Worm (Caenorhabditis elegans) whole organism, L2 larva: ENCODE measurements around the gene arp-6.

Source experiments
- C34F6.9 ChIP-seq: fragments of 150-350 bp; optimal IDR thresholded peaks from 2 replicates; lab custom pipeline; 2014; ENCODE audit warnings: missing biosample characterization, missing genetic modification characterization
- R02D3.7 ChIP-seq: fragments of 150-350 bp; optimal IDR thresholded peaks from 2 replicates; lab custom pipeline; 2014; ENCODE audit warnings: missing biosample characterization, missing genetic modification characterization
- ZK546.5 ChIP-seq: sonication (generic microtip); optimal IDR thresholded peaks from 2 replicates; lab custom pipeline; 2017; ENCODE audit warnings: missing biosample characterization, missing genetic modification characterization
- alr-1 ChIP-seq: fragments of 150-350 bp; optimal IDR thresholded peaks from 2 replicates; lab custom pipeline; 2014; ENCODE audit warnings: missing biosample characterization, missing genetic modification characterization
- aly-2 ChIP-seq: fragments of 150-350 bp; optimal IDR thresholded peaks from 2 replicates; lab custom pipeline; 2014; ENCODE audit warnings: missing biosample characterization, missing genetic modification characterization
- ama-1 ChIP-seq: fragments of 150-350 bp; optimal IDR thresholded peaks from 2 replicates; lab custom pipeline; 2018; ENCODE audit warnings: inconsistent platforms
- blmp-1 ChIP-seq: sonication (generic microtip); optimal IDR thresholded peaks from 2 replicates; lab custom pipeline; 2017; ENCODE audit warnings: missing genetic modification characterization, mild to moderate bottlenecking, missing compliant biosample characterization, antibody characterized with exemption, moderate library complexity; ENCODE audit not compliant: insufficient read depth
- ceh-16 ChIP-seq: fragments of 150-350 bp; optimal IDR thresholded peaks from 2 replicates; lab custom pipeline; 2014; ENCODE audit warnings: missing biosample characterization, missing genetic modification characterization
- crh-2 ChIP-seq: sonication (generic microtip); optimal IDR thresholded peaks from 2 replicates; lab custom pipeline; 2017; ENCODE audit warnings: missing biosample characterization, missing genetic modification characterization
- elt-3 ChIP-seq: sonication (generic microtip); optimal IDR thresholded peaks from 2 replicates; lab custom pipeline; 2017; ENCODE audit warnings: missing biosample characterization, missing genetic modification characterization
- fos-1 ChIP-seq: fragments of 150-350 bp; optimal IDR thresholded peaks from 2 replicates; lab custom pipeline; 2014; ENCODE audit warnings: missing biosample characterization, missing genetic modification characterization
- gmeb-1 ChIP-seq: fragments of 150-350 bp; optimal IDR thresholded peaks from 2 replicates; lab custom pipeline; 2014; ENCODE audit warnings: missing biosample characterization, missing genetic modification characterization
- lin-13 ChIP-seq: fragments of 150-350 bp; optimal IDR thresholded peaks from 2 replicates; lab custom pipeline; 2014; ENCODE audit warnings: missing biosample characterization, missing genetic modification reagents, missing genetic modification characterization
- lin-39 ChIP-seq: fragments of 150-350 bp; optimal IDR thresholded peaks from 2 replicates; lab custom pipeline; 2014; ENCODE audit warnings: missing biosample characterization, missing genetic modification reagents, missing genetic modification characterization
- lsy-2 ChIP-seq, 2 experiments: fragments of 150-350 bp in 1 of 2; sonication (generic microtip) in 1 of 2; optimal IDR thresholded peaks; 2 replicates each; lab custom pipeline; 2014 to 2017; ENCODE audit warnings: missing biosample characterization in 2 of 2, missing genetic modification characterization in 2 of 2
- mab-5 ChIP-seq: fragments of 150-350 bp; optimal IDR thresholded peaks from 2 replicates; lab custom pipeline; 2014; ENCODE audit warnings: missing biosample characterization, missing genetic modification characterization
- mbf-1 ChIP-seq: sonication (generic microtip); optimal IDR thresholded peaks from 2 replicates; lab custom pipeline; 2017; ENCODE audit warnings: missing biosample characterization, missing genetic modification characterization
- mdl-1 ChIP-seq, 2 experiments: fragments of 150-350 bp in 1 of 2; sonication (generic microtip) in 1 of 2; optimal IDR thresholded peaks; 2 replicates each; lab custom pipeline; 2017; ENCODE audit warnings: missing biosample characterization in 2 of 2, missing genetic modification characterization in 2 of 2
- nhr-10 ChIP-seq: sonication (generic microtip); optimal IDR thresholded peaks from 2 replicates; lab custom pipeline; 2017; ENCODE audit warnings: missing biosample characterization, missing genetic modification characterization
- nhr-11 ChIP-seq: fragments of 150-350 bp; optimal IDR thresholded peaks from 2 replicates; lab custom pipeline; 2014; ENCODE audit warnings: missing biosample characterization, missing genetic modification characterization
- nhr-12 ChIP-seq: fragments of 150-350 bp; optimal IDR thresholded peaks from 2 replicates; lab custom pipeline; 2014; ENCODE audit warnings: missing biosample characterization, missing genetic modification characterization
- nhr-129 ChIP-seq: fragments of 150-350 bp; optimal IDR thresholded peaks from 2 replicates; lab custom pipeline; 2014; ENCODE audit warnings: missing biosample characterization, missing genetic modification characterization
- nhr-237 ChIP-seq: fragments of 150-350 bp; optimal IDR thresholded peaks from 2 replicates; lab custom pipeline; 2014; ENCODE audit warnings: missing biosample characterization, missing genetic modification characterization
- nhr-25 ChIP-seq: fragments of 150-350 bp; sonication (generic microtip); optimal IDR thresholded peaks from 3 replicates; lab custom pipeline; 2014; ENCODE audit warnings: missing biosample characterization, missing genetic modification characterization
- nhr-77 ChIP-seq: fragments of 150-350 bp; optimal IDR thresholded peaks from 2 replicates; lab custom pipeline; 2014; ENCODE audit warnings: missing biosample characterization, missing genetic modification characterization
- peb-1 ChIP-seq: fragments of 150-350 bp; optimal IDR thresholded peaks from 2 replicates; lab custom pipeline; 2014; ENCODE audit warnings: missing biosample characterization, missing genetic modification characterization
- sem-4 ChIP-seq: fragments of 150-350 bp; optimal IDR thresholded peaks from 2 replicates; lab custom pipeline; 2014; ENCODE audit warnings: missing biosample characterization, missing genetic modification reagents, missing genetic modification characterization
- skn-1 ChIP-seq: sonication (generic microtip); optimal IDR thresholded peaks from 2 replicates; lab custom pipeline; 2017; ENCODE audit warnings: missing biosample characterization, missing genetic modification characterization
- sma-3 ChIP-seq: sonication (generic microtip); optimal IDR thresholded peaks from 2 replicates; lab custom pipeline; 2016; ENCODE audit warnings: missing genetic modification reagents, missing genetic modification characterization, missing compliant biosample characterization
- sma-9 ChIP-seq, 2 experiments: fragments of 150-350 bp in 1 of 2; sonication (generic microtip) in 1 of 2; optimal IDR thresholded peaks; 2 replicates each; lab custom pipeline; 2014 to 2016; ENCODE audit warnings: missing genetic modification characterization in 2 of 2, mild to moderate bottlenecking in 1 of 2, missing biosample characterization in 1 of 2, missing compliant biosample characterization in 1 of 2, missing genetic modification reagents in 1 of 2, moderate library complexity in 1 of 2
- snpc-4 ChIP-seq: fragments of 150-350 bp; optimal IDR thresholded peaks from 2 replicates; lab custom pipeline; 2014; ENCODE audit warnings: missing biosample characterization, missing genetic modification characterization
- unc-39 ChIP-seq: fragments of 150-350 bp; optimal IDR thresholded peaks from 2 replicates; lab custom pipeline; 2014; ENCODE audit warnings: missing biosample characterization, missing genetic modification characterization
- unc-55 ChIP-seq: fragments of 150-350 bp; sonication (generic microtip); optimal IDR thresholded peaks from 3 replicates; lab custom pipeline; 2014; ENCODE audit warnings: missing biosample characterization, missing genetic modification reagents, missing genetic modification characterization
- ztf-1 ChIP-seq: fragments of 200-800 bp; sonication (Bioruptor generic); conservative IDR thresholded peaks from 2 replicates; pipeline ENCODE4 v1.3.6; 2022; ENCODE audit warnings: missing genetic modification characterization, missing compliant biosample characterization
- ztf-4 ChIP-seq: fragments of 150-350 bp; optimal IDR thresholded peaks from 2 replicates; lab custom pipeline; 2014; ENCODE audit warnings: missing biosample characterization, missing genetic modification characterization

The arp-6 gene

ce11 chrII:8047264-8047663 lies 10.1 kb upstream of the arp-6 start, which contains the start of gene apn-1:
Gene apn-1 (plus strand): TSS chrII:8047564.
- no peak for TF ChIP-seq skn-1 (tag; lab: Kevin White, UChicago)
- no peak for TF ChIP-seq lin-39 (tag; lab: Kevin White, UChicago)
- no peak for TF ChIP-seq fos-1
- TF ChIP-seq mab-5: no peak
- no peak for TF ChIP-seq sma-3 (GFP tag; lab: Kevin White, UChicago)
- no peak for TF ChIP-seq mdl-1 (tag; optimal IDR thresholded peaks at IDR 0.05; lab: Kevin White, UChicago)
- no peak for TF ChIP-seq gmeb-1 (tag; lab: Kevin White, UChicago)
- TF ChIP-seq nhr-77 (tag; lab: Kevin White, UChicago): no peak
- TF ChIP-seq ZK546.5 (tag; lab: Kevin White, UChicago): no peak
- TF ChIP-seq elt-3 (tag; lab: Kevin White, UChicago): no peak

- TF ChIP-seq sma-3 (GFP tag; lab: Kevin White, UChicago) (no peak), skn-1 (tag; lab: Kevin White, UChicago) (no peak), lin-39 (tag; lab: Kevin White, UChicago) (no peak), nhr-25 (no peak), ceh-16 (tag; lab: Kevin White, UChicago) (no peak), nhr-77 (tag; lab: Kevin White, UChicago) (no peak), ztf-4 (tag; lab: Kevin White, UChicago) (no peak), sma-9 (GFP tag; optimal IDR thresholded peaks at IDR 0.05; lab: Kevin White, UChicago) (no peak), sma-9 (tag; optimal IDR thresholded peaks at IDR 0.05; lab: Kevin White, UChicago) (no peak), nhr-237 (tag; lab: Kevin White, UChicago) (no peak), snpc-4 (no peak), ama-1 (lab: Kevin White, UChicago) (no peak), mdl-1 (tag; optimal IDR thresholded peaks at IDR 0.05; lab: Kevin White, UChicago) (no peak), lsy-2 (tag; optimal IDR thresholded peaks at IDR 0.05; lab: Kevin White, UChicago) (no peak)
Measured at ce11 chrII:8042289-8042688, 5.1 kb upstream of the arp-6 start, which contains the start of gene T05H10.1. Gene T05H10.1 (plus strand): TSS chrII:8042589.

- TF ChIP-seq nhr-11 (tag; lab: Kevin White, UChicago) (no peak), aly-2 (tag; lab: Kevin White, UChicago) (no peak), crh-2 (tag; lab: Kevin White, UChicago) (no peak), nhr-12 (no peak), nhr-77 (tag; lab: Kevin White, UChicago) (no peak), sem-4 (tag; lab: Kevin White, UChicago) (no peak), unc-55 (GFP tag; lab: Kevin White, UChicago) (peak; percentile 67), lin-13 (peak; percentile 34), ceh-16 (tag; lab: Kevin White, UChicago) (no peak), lsy-2 (tag; optimal IDR thresholded peaks at IDR 0.05; lab: Kevin White, UChicago) (peak in 1 of 2 experiments; percentile 69), C34F6.9 (tag; lab: Kevin White, UChicago) (peak; percentile 66), nhr-129 (tag; lab: Kevin White, UChicago) (peak; percentile 38), R02D3.7 (no peak), elt-3 (tag; lab: Kevin White, UChicago) (no peak), gmeb-1 (tag; lab: Kevin White, UChicago) (no peak), mbf-1 (tag; lab: Kevin White, UChicago) (no peak), peb-1 (no peak), ztf-4 (tag; lab: Kevin White, UChicago) (no peak)
Measured at ce11 chrII:8041642-8042041, 4.5 kb upstream of the arp-6 start.

- peak; percentile 53 for TF ChIP-seq skn-1 (tag; lab: Kevin White, UChicago)
- peak; percentile 61 for TF ChIP-seq nhr-129 (tag; lab: Kevin White, UChicago)
- peak; percentile 6 for TF ChIP-seq lin-13
- no peak for TF ChIP-seq nhr-12
- TF ChIP-seq nhr-25: no peak
- peak; percentile 62 for TF ChIP-seq crh-2 (tag; lab: Kevin White, UChicago)
- TF ChIP-seq C34F6.9 (tag; lab: Kevin White, UChicago): peak; percentile 86
- no peak for TF ChIP-seq ztf-1 (GFP tag; lab: Robert Waterston, UW)
- peak; percentile 26 for TF ChIP-seq sma-9 (GFP tag; optimal IDR thresholded peaks at IDR 0.05; lab: Kevin White, UChicago)
- no peak for TF ChIP-seq sma-9 (tag; optimal IDR thresholded peaks at IDR 0.05; lab: Kevin White, UChicago)
- no peak for TF ChIP-seq snpc-4
- peak; percentile 57 to 96 for TF ChIP-seq lsy-2 (tag; optimal IDR thresholded peaks at IDR 0.05; lab: Kevin White, UChicago)
- no peak for TF ChIP-seq blmp-1
- TF ChIP-seq nhr-11 (tag; lab: Kevin White, UChicago): no peak
- TF ChIP-seq nhr-10 (tag; lab: Kevin White, UChicago): no peak
- TF ChIP-seq sma-3 (GFP tag; lab: Kevin White, UChicago): peak; percentile 66
- no peak for TF ChIP-seq lin-39 (tag; lab: Kevin White, UChicago)
- TF ChIP-seq peb-1: no peak
- no peak for TF ChIP-seq unc-39 (tag; lab: Kevin White, UChicago)
- TF ChIP-seq alr-1 (tag; lab: Kevin White, UChicago): no peak
- TF ChIP-seq unc-55 (GFP tag; lab: Kevin White, UChicago): peak; percentile 72
- TF ChIP-seq gmeb-1 (tag; lab: Kevin White, UChicago): peak; percentile 59
- TF ChIP-seq fos-1: peak; percentile 45
Measured at ce11 chrII:8039416-8039815, 2.3 kb upstream of the arp-6 start, which contains the start of the genes ubh-4 and algn-6. Gene ubh-4 (minus strand): TSS chrII:8039597. Gene algn-6 (plus strand): TSS chrII:8039802.
